Worm (Caenorhabditis elegans): Measurements from ENCODE around the gene dsb-1.

dsb-1 gene

DNA sequence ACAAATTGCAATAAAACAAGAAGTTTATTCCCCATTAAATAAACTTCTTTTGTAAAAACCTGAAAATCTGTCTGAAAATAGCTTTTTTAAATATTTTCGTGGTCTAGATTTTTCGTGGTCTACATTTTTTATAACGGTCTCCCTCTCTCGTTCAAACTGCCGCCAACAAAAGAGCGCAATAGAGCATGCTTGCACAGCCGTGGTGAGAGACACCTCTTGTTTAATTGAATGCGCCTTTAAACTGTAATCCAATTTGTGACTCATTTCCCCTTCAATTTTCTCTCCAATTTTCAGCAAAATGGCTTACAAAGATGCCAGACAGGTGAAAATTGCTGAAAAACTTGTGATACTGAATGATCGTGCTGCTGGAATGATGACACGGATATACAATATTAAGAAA, 4.6 kb upstream of the dsb-1 start, which contains the start of gene gex-3 (continued):
- peak; percentile 67; the same call in 1 of the 2 replicates for TF ChIP-seq madf-3 (GFP tag; IDR thresholded peaks at IDR 0.05)
- peak; percentile 74 for TF ChIP-seq rcor-1 (GFP tag; IDR thresholded peaks at IDR 0.05)
- 0 out of 2 replicates have a peak, but pooled peaks have one; percentile 32 for TF ChIP-seq C17E4.6 (GFP tag; IDR thresholded peaks at IDR 0.05)
- 0 out of 2 replicates have a peak, but pooled peaks have one; percentile 22 for TF ChIP-seq Y95B8A.8 (GFP tag; IDR thresholded peaks at IDR 0.05)
- no peak for TF ChIP-seq him-1 (tag; optimal IDR thresholded peaks at IDR 0.05)
- TF ChIP-seq ceh-100 (GFP tag; IDR thresholded peaks at IDR 0.05), result peak; percentile 76
- peak; percentile 56; the same call in 1 of the 2 replicates for TF ChIP-seq hmg-1.2 (GFP tag; IDR thresholded peaks at IDR 0.05)
- no peak for TF ChIP-seq mel-28 (tag; optimal IDR thresholded peaks at IDR 0.05; ENCODE audit: borderline replicate concordance)
- TF ChIP-seq repo-1 (tag; optimal IDR thresholded peaks at IDR 0.05), result no peak
- peak; percentile 76 for TF ChIP-seq madf-8 (GFP tag; conservative IDR thresholded peaks at IDR 0.05)
- peak; percentile 81 for TF ChIP-seq ceh-27 (GFP tag; optimal IDR thresholded peaks at IDR 0.05)
- peak; percentile 48 for TF ChIP-seq snpc-3.4 (tag; optimal IDR thresholded peaks at IDR 0.05)
- peak; percentile 79 for TF ChIP-seq tlf-1 (GFP tag; optimal IDR thresholded peaks at IDR 0.05)
- no peak for TF ChIP-seq F52B5.7 (tag; optimal IDR thresholded peaks at IDR 0.05)
- TF ChIP-seq mcd-1 (GFP tag; IDR thresholded peaks at IDR 0.05), result peak; percentile 95
- TF ChIP-seq F10E7.11 (tag; optimal IDR thresholded peaks at IDR 0.05), result no peak
- peak; percentile 92 for TF ChIP-seq madf-6 (GFP tag; IDR thresholded peaks at IDR 0.05)
- TF ChIP-seq aptf-3 (GFP tag; IDR thresholded peaks at IDR 0.05), result no peak
- TF ChIP-seq lin-40 (tag; optimal IDR thresholded peaks at IDR 0.05), result peak; percentile 42
- TF ChIP-seq hmg-20 (GFP tag; IDR thresholded peaks at IDR 0.05), result no peak
- no peak for TF ChIP-seq sea-2 (GFP tag; IDR thresholded peaks at IDR 0.05)
- TF ChIP-seq F57A8.1 (GFP tag; optimal IDR thresholded peaks at IDR 0.05), result no peak
- TF ChIP-seq unc-130 (GFP tag; optimal IDR thresholded peaks at IDR 0.05), result no peak
- TF ChIP-seq attf-5 (GFP tag; optimal IDR thresholded peaks at IDR 0.05), result peak; percentile 73
- TF ChIP-seq dpff-1 (tag; optimal IDR thresholded peaks at IDR 0.05), result no peak
- no peak for TF ChIP-seq K11D2.4 (GFP tag; IDR thresholded peaks at IDR 0.05)
- peak; percentile 69; the same call in 1 of the 2 replicates for TF ChIP-seq nfyb-1 (GFP tag; IDR thresholded peaks at IDR 0.05)
- no peak for TF ChIP-seq cebp-2 (GFP tag; IDR thresholded peaks at IDR 0.05)
- TF ChIP-seq D2030.7 (GFP tag; IDR thresholded peaks at IDR 0.05), result peak; percentile 78
- TF ChIP-seq snpc-1.1 (tag; optimal IDR thresholded peaks at IDR 0.05; ENCODE audit: insufficient read depth), result no peak
- TF ChIP-seq gei-17 (GFP tag; optimal IDR thresholded peaks at IDR 0.05), result no peak
- TF ChIP-seq ztf-3 (GFP tag; optimal IDR thresholded peaks at IDR 0.05), result no peak
- TF ChIP-seq pbrm-1 (GFP tag; IDR thresholded peaks at IDR 0.05), result peak; percentile 73; the same call in 1 of the 2 replicates
- peak; percentile 88 for TF ChIP-seq F23B12.7 (tag; optimal IDR thresholded peaks at IDR 0.05; ENCODE audit: insufficient read depth)
- TF ChIP-seq dpl-1 (GFP tag; optimal IDR thresholded peaks at IDR 0.05), result peak; percentile 94
- peak; percentile 91 for TF ChIP-seq F33H1.4 (GFP tag; IDR thresholded peaks at IDR 0.05)
- peak; percentile 35; the same call in 1 of the 2 replicates for TF ChIP-seq attf-3 (GFP tag; conservative IDR thresholded peaks at IDR 0.05)
- TF ChIP-seq Y53F4B.3 (GFP tag; IDR thresholded peaks at IDR 0.05), result no peak
- TF ChIP-seq Y56A3A.18 (GFP tag; IDR thresholded peaks at IDR 0.05), result no peak
- peak; percentile 95 for TF ChIP-seq efl-1 (GFP tag; optimal IDR thresholded peaks at IDR 0.05)
- TF ChIP-seq F55B11.4 (tag; optimal IDR thresholded peaks at IDR 0.05; ENCODE audit: borderline replicate concordance, insufficient read depth), result no peak
- TF ChIP-seq Y53G8AR.9 (GFP tag; conservative IDR thresholded peaks at IDR 0.05), result no peak
- TF ChIP-seq ekl-4 (GFP tag; IDR thresholded peaks at IDR 0.05), result peak; percentile 71; the same call in 1 of the 2 replicates
- TF ChIP-seq B0261.1 (tag; optimal IDR thresholded peaks at IDR 0.05), result no peak
- TF ChIP-seq F49E8.2 (tag; optimal IDR thresholded peaks at IDR 0.05; ENCODE audit: insufficient read depth), result peak; percentile 31
- no peak for TF ChIP-seq B0035.1 (tag; optimal IDR thresholded peaks at IDR 0.05)
- TF ChIP-seq chd-7 (tag; optimal IDR thresholded peaks at IDR 0.05), result no peak
- TF ChIP-seq athp-1 (tag; optimal IDR thresholded peaks at IDR 0.05), result no peak
